Worm (Caenorhabditis elegans) whole organism, L4/young adult: ENCODE measurements around the gene odr-8.
A peak's percentile ranks its signal among the peaks of the same experiment; 100 is the strongest.

Experiments
- W03F9.2 ChIP-seq: fragments of 150-350 bp; optimal IDR thresholded peaks from 2 replicates; lab custom pipeline; 2014; ENCODE audit warnings: missing biosample characterization, missing genetic modification characterization
- dao-5 ChIP-seq: sonication (generic microtip); optimal IDR thresholded peaks from 2 replicates; lab custom pipeline; 2016; ENCODE audit warnings: missing genotype, missing genetic modification characterization, moderate library complexity, missing compliant biosample characterization
- him-1 ChIP-seq: sonication (generic microtip); optimal IDR thresholded peaks from 2 replicates; lab custom pipeline; 2016; ENCODE audit warnings: missing genotype, missing genetic modification reagents, missing genetic modification characterization, missing compliant biosample characterization

odr-8 gene

DNA sequence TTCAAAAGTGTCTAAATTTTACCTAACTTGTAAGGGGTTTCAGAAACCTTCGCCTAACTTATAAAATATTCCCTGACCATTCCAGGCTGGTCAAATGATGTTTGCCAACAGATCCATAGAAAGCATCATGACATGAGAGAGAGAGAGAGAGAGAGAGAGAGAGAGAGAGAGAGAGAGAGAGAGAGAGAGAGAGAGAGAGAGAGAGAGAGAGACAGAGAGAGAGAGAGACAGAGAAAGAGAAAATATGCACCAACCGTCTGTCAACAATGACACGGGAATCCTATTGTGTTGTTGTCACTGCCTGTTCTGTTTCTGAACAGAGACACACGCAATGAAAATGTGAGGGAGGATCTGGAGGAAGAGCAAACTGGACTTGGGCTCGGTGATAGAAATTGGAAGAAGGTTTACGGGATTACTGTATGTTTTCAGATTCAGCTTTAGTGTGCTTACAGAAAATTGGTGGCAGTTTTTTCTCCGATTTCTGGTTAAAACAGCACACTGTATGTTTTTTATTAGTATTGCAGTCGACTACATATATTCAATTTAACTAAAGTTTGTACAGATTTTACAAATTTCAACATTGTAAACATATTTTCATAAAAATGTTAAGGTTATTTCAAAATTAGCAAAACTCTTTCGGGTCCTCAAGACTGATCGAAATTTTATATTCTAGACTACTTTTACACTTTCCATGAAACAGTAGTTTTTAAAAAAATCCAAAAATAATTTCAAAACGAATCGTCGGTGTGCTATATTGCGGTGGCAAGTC, 6.4 kb downstream of the odr-8 start:
- TF ChIP-seq him-1 (no peak), dao-5 (tag; lab: Kevin White, UChicago) (no peak), W03F9.2 (no peak)

- TF ChIP-seq dao-5 (tag; lab: Kevin White, UChicago), result no peak
- no peak for TF ChIP-seq W03F9.2
- no peak for TF ChIP-seq him-1
Measured at ce11 chrIV:6574343-6574742, 8.2 kb downstream of the odr-8 start.

DNA sequence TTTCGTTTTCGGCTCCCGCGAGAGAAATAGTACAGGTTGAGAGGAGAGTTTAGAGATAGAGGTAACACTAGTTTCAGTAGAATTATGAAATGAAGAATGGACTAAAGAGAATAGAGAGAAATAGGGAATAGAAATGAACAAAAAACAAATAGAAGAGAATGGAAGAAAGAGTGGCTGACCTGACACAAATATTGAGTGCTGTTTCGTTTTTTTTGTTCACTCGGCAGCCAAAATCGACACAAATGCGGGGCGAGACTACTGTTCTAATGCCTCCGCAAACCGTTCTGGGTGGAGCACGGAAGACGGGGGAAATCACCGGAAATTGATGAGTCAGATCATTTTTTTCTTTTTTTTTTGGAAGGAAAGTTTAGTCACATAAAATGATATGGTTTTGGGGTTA, 9.8 kb downstream of the odr-8 start:
- TF ChIP-seq W03F9.2 (no peak), him-1 (no peak), dao-5 (tag; lab: Kevin White, UChicago) (no peak)

- no peak for TF ChIP-seq him-1
- TF ChIP-seq dao-5 (tag; lab: Kevin White, UChicago), result no peak
- no peak for TF ChIP-seq W03F9.2
Measured at ce11 chrIV:6572238-6572637, 10.3 kb downstream of the odr-8 start, which contains the start of gene bicd-1. Gene bicd-1, minus strand, starts transcription at chrIV:6572338.

ce11 chrIV:6565605-6566004, 16.9 kb downstream of the odr-8 start:
- no peak for TF ChIP-seq dao-5 (tag; lab: Kevin White, UChicago)

DNA sequence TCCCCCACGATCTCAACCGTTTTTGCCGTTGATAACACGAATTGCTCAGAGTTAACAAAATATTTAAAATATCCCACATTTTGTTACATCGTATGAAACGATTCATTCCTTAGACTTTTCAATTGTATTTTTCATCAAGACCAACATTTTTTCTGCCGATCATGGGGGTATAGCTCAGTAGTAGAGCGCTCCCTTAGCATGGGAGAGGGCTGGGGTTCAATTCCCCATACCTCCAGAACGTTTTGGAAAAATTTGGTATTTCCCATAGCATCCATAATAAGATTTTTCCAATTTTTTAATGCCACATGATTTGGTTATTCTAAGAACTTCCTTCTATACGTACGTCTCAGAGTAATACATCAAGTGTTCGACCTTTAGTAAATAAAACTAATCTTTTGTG, 20.5 kb downstream of the odr-8 start:
- TF ChIP-seq W03F9.2, result no peak
- no peak for TF ChIP-seq dao-5 (tag; lab: Kevin White, UChicago)
- TF ChIP-seq him-1, result no peak

DNA sequence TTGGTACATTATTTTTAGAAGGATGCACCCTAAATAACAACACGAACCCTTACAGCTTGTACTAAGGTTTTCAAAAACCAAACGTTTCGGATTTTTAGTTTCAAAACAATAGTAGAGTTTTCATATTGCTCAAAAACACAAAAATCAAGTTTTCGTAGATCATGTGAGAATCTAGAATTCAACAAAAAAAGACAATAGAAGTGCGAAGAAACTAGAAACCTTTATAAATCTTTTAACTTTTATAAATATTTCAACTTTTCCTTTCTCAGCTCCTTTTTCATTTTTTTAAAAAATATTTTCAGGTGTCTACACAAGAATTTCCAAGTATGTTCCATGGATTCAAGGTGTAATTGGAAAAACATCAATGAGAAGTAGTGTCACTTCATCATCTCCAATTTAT, 22.1 kb downstream of the odr-8 start, which contains the start of gene best-9:
TSS of gene best-9 (plus strand) at position 301 of the 400 bp plus-strand sequence.
- TF ChIP-seq dao-5 (tag; lab: Kevin White, UChicago) (no peak), W03F9.2 (no peak), him-1 (no peak)

- TF ChIP-seq him-1 (peak; percentile 45), dao-5 (tag; lab: Kevin White, UChicago) (peak; percentile 9), W03F9.2 (peak; percentile 19)
Measured at ce11 chrIV:6556624-6557368, 25.7 kb downstream of the odr-8 start, which contains the start of gene try-3. Gene try-3, plus strand, starts transcription at chrIV:6557155.

DNA sequence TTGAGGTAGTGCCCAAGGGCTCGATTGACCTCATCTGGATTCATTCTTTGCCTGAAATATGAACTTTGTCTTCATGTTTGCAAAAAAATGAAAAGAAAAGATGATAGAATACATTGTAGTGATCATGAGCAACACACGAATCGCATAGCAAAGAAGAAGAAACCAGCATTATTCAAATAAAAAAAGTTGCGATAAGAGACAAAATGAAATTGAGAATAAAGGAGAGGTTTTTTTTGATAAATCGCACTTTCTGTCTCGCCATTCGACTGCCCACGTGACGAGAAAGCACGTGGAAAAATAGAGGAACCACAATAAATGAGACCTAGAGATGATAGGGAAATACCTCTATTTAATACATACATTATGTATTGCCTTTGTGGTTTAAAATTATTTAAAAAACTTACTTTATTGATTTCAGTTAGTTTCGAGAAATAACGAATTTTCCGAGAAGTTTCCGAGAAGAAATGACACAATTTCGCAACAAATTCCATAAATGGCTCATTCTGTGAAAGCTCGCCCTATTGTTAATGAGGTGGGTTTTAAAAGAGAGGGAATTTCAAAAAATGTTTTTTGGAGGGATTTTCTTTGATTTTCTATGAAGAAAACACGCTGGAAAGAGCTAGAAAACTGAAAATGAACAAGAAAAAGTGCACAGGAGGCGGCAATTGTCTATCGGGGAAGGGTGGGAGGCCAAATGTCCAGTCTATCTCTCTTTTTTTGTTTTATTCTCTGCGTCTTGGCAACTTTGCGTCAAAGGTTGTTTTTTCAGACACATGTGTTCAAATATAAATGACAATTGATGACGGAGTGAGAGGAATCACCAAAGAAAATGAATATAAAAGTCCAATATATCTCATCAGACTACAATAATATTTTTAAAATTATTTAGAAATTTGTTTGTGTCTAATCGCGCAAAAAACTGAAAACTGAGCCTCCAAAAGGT, 26.8 kb downstream of the odr-8 start, which contains the start of gene paqr-1:
TSS of gene paqr-1 (minus strand) at position 51 of the 943 bp plus-strand sequence.
- no peak for TF ChIP-seq him-1
- TF ChIP-seq W03F9.2, result no peak
- no peak for TF ChIP-seq dao-5 (tag; lab: Kevin White, UChicago)

DNA sequence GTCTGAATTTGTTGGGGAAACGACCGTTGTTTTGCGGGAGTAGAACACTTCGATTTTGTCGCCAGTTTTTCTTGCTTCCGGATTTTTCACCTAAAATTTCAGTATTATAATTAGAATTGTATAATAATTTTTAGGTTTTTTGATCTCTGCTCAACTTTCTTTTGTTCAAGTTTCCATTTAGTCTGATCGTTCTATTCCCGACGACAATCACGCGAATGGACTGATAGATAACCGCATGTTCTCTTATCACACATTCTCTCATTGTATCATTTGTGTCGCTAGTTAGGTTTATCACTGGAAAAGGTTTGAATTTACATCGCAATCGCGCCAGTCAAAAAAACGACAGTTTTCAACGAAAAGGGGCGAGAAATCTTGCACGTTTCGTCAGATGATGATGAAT, 27.6 kb downstream of the odr-8 start:
- TF ChIP-seq him-1, result no peak
- no peak for TF ChIP-seq W03F9.2
- TF ChIP-seq dao-5 (tag; lab: Kevin White, UChicago), result no peak

ce11 chrIV:6552036-6552435, 30.5 kb downstream of the odr-8 start:
- TF ChIP-seq W03F9.2 (no peak), him-1 (no peak)

ce11 chrIV:6548609-6549008, 33.9 kb downstream of the odr-8 start, which contains the start of gene fan-1:
Gene fan-1, plus strand, starts transcription at chrIV:6548686.
- TF ChIP-seq him-1, result peak; percentile 61
- no peak for TF ChIP-seq dao-5 (tag; lab: Kevin White, UChicago)
- peak; percentile 30 for TF ChIP-seq W03F9.2

DNA sequence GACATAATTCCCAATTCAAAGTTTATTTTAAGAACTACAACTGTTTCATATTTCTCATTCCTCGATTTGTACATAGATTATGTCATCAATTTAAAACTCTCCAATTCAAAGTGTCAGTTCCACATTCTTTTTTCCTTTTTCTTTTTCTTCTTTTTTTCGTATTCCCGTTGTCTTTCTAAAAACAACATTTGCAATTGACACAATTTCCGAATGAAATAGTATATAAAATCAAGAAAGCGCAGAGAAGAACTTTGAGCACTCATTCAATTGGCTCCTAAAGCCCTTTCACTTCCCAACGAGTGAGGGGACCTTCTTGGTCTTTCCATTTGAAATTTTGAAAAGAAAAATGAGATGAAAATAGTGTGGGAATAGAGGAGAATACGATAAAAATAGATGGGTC, 35.1 kb downstream of the odr-8 start:
- TF ChIP-seq W03F9.2 (no peak), dao-5 (tag; lab: Kevin White, UChicago) (no peak), him-1 (no peak)

DNA sequence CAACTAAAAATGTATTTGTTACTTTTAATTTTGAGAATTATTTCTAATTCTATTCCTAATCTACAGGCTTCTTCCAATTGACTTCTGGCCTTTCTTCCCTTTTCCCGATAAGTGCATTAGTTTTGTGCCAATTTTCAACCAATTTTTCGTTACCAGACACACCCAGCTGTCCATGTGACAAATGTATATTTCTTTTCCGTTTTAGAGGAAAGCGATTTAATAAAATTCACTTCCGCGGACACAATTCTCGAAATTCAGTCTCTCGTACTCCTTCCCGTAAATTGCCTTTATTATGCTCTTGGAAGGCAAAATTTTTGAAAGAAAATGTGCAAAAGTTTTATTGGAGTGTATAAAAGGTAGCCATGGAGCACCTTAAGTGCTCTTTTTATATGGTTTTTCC, 39.5 kb downstream of the odr-8 start:
- no peak for TF ChIP-seq him-1
- no peak for TF ChIP-seq dao-5 (tag; lab: Kevin White, UChicago)
- TF ChIP-seq W03F9.2, result no peak
